Worm (Caenorhabditis elegans): ENCODE measurements around the gene F41G3.3.

DNA sequence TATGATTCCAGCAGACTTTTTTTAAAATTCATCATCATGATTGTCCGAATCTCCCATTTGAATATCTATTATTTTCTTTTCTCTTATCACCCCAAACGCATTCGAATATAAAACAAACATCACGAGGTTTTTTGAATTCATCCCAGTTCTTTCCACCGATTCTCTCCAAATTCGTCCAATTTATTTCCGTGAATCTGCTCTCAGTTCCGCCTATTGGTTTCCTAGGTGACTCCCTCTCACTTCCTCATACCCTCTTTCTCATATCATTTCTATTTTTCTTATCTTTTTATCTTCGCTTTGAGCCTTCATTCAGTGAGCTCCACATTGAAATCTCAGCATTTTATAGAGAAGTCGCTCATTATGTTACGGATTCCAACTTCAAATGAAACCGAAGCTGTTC is 22.8 kb downstream of the F41G3.3 start, which contains the start of gene T13C2.7:
- TF ChIP-seq zag-1 (tag; optimal IDR thresholded peaks at IDR 0.05) (no peak), sem-4 (tag; optimal IDR thresholded peaks at IDR 0.05) (no peak), lsy-2 (tag; optimal IDR thresholded peaks at IDR 0.05) (no peak), gmeb-1 (tag; optimal IDR thresholded peaks at IDR 0.05) (no peak), ama-1 (optimal IDR thresholded peaks at IDR 0.05) (no peak), unc-55 (GFP tag; optimal IDR thresholded peaks at IDR 0.05) (no peak), ceh-82 (tag; optimal IDR thresholded peaks at IDR 0.05) (no peak), nhr-11 (tag; optimal IDR thresholded peaks at IDR 0.05) (no peak), ceh-16 (tag; optimal IDR thresholded peaks at IDR 0.05) (no peak), nhr-12 (tag; optimal IDR thresholded peaks at IDR 0.05) (no peak), R02D3.7 (tag; optimal IDR thresholded peaks at IDR 0.05) (no peak), ztf-4 (tag; optimal IDR thresholded peaks at IDR 0.05) (no peak), lin-11 (tag; optimal IDR thresholded peaks at IDR 0.05) (no peak)

Data from whole organism, L2 larva.